Worm (Caenorhabditis elegans) whole organism, L2 larva: ENCODE data around the gene T01G5.6.

Experiments
- C34F6.9 ChIP-seq: fragments of 150-350 bp; optimal IDR thresholded peaks from 2 replicates; lab custom pipeline; 2014; ENCODE audit warnings: missing biosample characterization, missing genetic modification characterization
- R02D3.7 ChIP-seq: fragments of 150-350 bp; optimal IDR thresholded peaks from 2 replicates; lab custom pipeline; 2014; ENCODE audit warnings: missing biosample characterization, missing genetic modification characterization
- dmd-4 ChIP-seq: sonication (generic microtip); optimal IDR thresholded peaks from 2 replicates; lab custom pipeline; 2017; ENCODE audit warnings: missing biosample characterization, missing genetic modification characterization

ce11 chrV:15127955-15128354 lies 14.1 kb upstream of the T01G5.6 start, which contains the start of gene srr-7:
- TF ChIP-seq dmd-4 (tag; lab: Kevin White, UChicago) (no peak), R02D3.7 (tag; lab: Kevin White, UChicago) (no peak), C34F6.9 (tag; lab: Kevin White, UChicago) (no peak)
